Worm (Caenorhabditis elegans) whole organism, L1 larva: ENCODE results near the gene R08C7.1.

Source experiments
- C16A3.4 ChIP-seq: fragments of 150-350 bp; optimal IDR thresholded peaks from 2 replicates; lab custom pipeline; 2014; ENCODE audit warnings: missing biosample characterization, missing genetic modification characterization
- aly-2 ChIP-seq: fragments of 150-350 bp; optimal IDR thresholded peaks from 2 replicates; lab custom pipeline; 2014; ENCODE audit warnings: missing biosample characterization, missing genetic modification characterization
- efl-1 ChIP-seq, 4 experiments: fragments of 150-350 bp; optimal IDR thresholded peaks in 3 of 4; peaks in 1 of 4; 1 replicate in 1 of 4; 2 replicates in 3 of 4; lab custom pipeline; 2014; ENCODE audit warnings: missing biosample characterization in 2 of 4, missing genetic modification characterization in 2 of 4, missing genetic modification reagents in 2 of 4
- mdl-1 ChIP-seq, 2 experiments: fragments of 150-350 bp; optimal IDR thresholded peaks; 2 replicates each; lab custom pipeline; 2014 to 2017; ENCODE audit warnings: missing biosample characterization in 2 of 2, missing genetic modification characterization in 2 of 2, inconsistent platforms in 1 of 2
- mep-1 ChIP-seq: fragments of 150-350 bp; optimal IDR thresholded peaks from 2 replicates; lab custom pipeline; 2014; ENCODE audit warnings: missing biosample characterization, missing genetic modification characterization
- nhr-12 ChIP-seq: sonication (generic microtip); optimal IDR thresholded peaks from 2 replicates; lab custom pipeline; 2017; ENCODE audit warnings: missing biosample characterization, missing genetic modification characterization
- nhr-237 ChIP-seq: fragments of 150-350 bp; optimal IDR thresholded peaks from 2 replicates; lab custom pipeline; 2014; ENCODE audit warnings: missing biosample characterization, missing genetic modification characterization
- nhr-28 ChIP-seq: fragments of 150-350 bp; optimal IDR thresholded peaks from 2 replicates; lab custom pipeline; 2014; ENCODE audit warnings: missing biosample characterization, missing genetic modification characterization
- nhr-77 ChIP-seq: fragments of 150-350 bp; optimal IDR thresholded peaks from 2 replicates; lab custom pipeline; 2014; ENCODE audit warnings: missing biosample characterization, missing genetic modification characterization
- snu-23 ChIP-seq: sonication (generic microtip); optimal IDR thresholded peaks from 2 replicates; lab custom pipeline; 2016; ENCODE audit warnings: missing genetic modification characterization, missing compliant biosample characterization
- sox-4 ChIP-seq: sonication (generic microtip); optimal IDR thresholded peaks from 2 replicates; lab custom pipeline; 2016; ENCODE audit warnings: missing genetic modification characterization, missing compliant biosample characterization
- unc-62 ChIP-seq: fragments of 150-350 bp; optimal IDR thresholded peaks from 2 replicates; lab custom pipeline; 2014; ENCODE audit warnings: missing biosample characterization, missing genetic modification reagents, missing genetic modification characterization
- unc-98 ChIP-seq: fragments of 200-800 bp; sonication (Bioruptor generic); IDR thresholded peaks from 2 replicates; pipeline ENCODE4 v1.3.6; 2022; ENCODE audit warnings: missing genetic modification characterization, missing compliant biosample characterization
- ztf-4 ChIP-seq: fragments of 150-350 bp; optimal IDR thresholded peaks from 2 replicates; lab custom pipeline; 2014; ENCODE audit warnings: missing biosample characterization, missing genetic modification characterization

DNA sequence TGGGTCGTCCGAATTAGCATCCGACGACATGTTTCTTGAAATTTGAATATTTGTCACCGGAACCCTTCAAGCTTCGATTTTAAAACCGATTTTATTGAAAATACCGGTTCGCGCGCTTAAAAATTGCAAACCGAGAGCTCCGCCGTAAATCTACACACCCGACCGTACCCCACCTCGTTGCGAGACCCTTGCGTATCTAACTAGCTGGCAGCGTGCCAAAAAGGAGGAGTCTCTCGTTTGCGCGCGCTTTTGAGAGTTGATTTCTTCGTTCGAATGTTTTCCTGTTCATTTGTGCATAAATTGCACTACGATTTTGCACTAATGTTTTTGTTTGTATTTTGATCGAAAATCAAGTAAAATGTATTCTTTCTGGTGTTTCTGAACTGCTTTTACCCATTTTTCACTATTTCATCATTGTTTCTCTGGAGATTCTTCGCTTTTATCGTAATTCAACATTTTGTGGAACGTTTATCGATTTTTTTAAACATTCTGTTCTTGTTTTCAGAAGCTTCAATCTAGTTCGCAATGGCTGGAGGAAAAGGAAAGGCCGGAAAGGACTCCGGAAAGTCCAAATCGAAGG, 5.9 kb upstream of the R08C7.1 start, which contains the start of the genes wapl-1 and htz-1:
- TF ChIP-seq unc-62 (GFP tag; lab: Kevin White, UChicago) (no peak), efl-1 (optimal IDR thresholded peaks at IDR 0.05; lab: Kevin White, UChicago) (peak; percentile 96), efl-1 (GFP tag; optimal IDR thresholded peaks at IDR 0.05 in 1 of 2; lab: Kevin White, UChicago) (peak; percentile 92 to 99), ztf-4 (peak; percentile 91), snu-23 (GFP tag; lab: Kevin White, UChicago) (peak; percentile 98), nhr-12 (tag; lab: Kevin White, UChicago) (no peak), nhr-77 (tag; lab: Kevin White, UChicago) (peak; percentile 92), aly-2 (peak; percentile 34), C16A3.4 (tag; lab: Kevin White, UChicago) (peak; percentile 97), nhr-237 (tag; lab: Kevin White, UChicago) (peak; percentile 92), mdl-1 (tag; optimal IDR thresholded peaks at IDR 0.05; lab: Kevin White, UChicago) (peak in 1 of 2 experiments; percentile 94), unc-98 (no peak), mep-1 (tag; lab: Kevin White, UChicago) (peak; percentile 97), sox-4 (tag; lab: Kevin White, UChicago) (peak; percentile 89), nhr-28 (tag; lab: Kevin White, UChicago) (no peak)
